Fruit fly (Drosophila melanogaster) whole organism, adult: Measurements from ENCODE around the gene CG4880.

Source experiments
- CG11617 ChIP-seq: fragments of 200-800 bp; sonication (Bioruptor generic); optimal IDR thresholded peaks from 2 replicates; lab custom pipeline; 2017; ENCODE audit warnings: mild to moderate bottlenecking, missing biosample characterization, missing genetic modification reagents, missing genetic modification characterization
- CG12768 ChIP-seq: fragments of 200-800 bp; sonication (Bioruptor generic); optimal IDR thresholded peaks from 2 replicates; lab custom pipeline; 2017; ENCODE audit warnings: missing biosample characterization, missing genetic modification characterization, mild to moderate bottlenecking, moderate library complexity, missing genetic modification reagents
- CG1620 ChIP-seq: fragments of 200-800 bp; sonication (Bioruptor generic); optimal IDR thresholded peaks from 2 replicates; lab custom pipeline; 2016; ENCODE audit warnings: missing biosample characterization, missing genetic modification characterization
- CG5204 ChIP-seq: fragments of 200-800 bp; sonication (Bioruptor generic); optimal IDR thresholded peaks from 2 replicates; lab custom pipeline; 2016; ENCODE audit warnings: missing biosample characterization, missing genetic modification characterization
- CG7045 ChIP-seq: fragments of 200-800 bp; sonication (Bioruptor generic); optimal IDR thresholded peaks from 2 replicates; lab custom pipeline; 2017; ENCODE audit warnings: missing biosample characterization, mild to moderate bottlenecking, missing genetic modification characterization
- Clk ChIP-seq: fragments of 200-800 bp; sonication (Bioruptor generic); optimal IDR thresholded peaks from 2 replicates; lab custom pipeline; 2017; ENCODE audit warnings: missing biosample characterization, missing genetic modification characterization
- Hr96 ChIP-seq: fragments of 200-800 bp; sonication (Bioruptor generic); optimal IDR thresholded peaks from 2 replicates; lab custom pipeline; 2016; ENCODE audit warnings: missing biosample characterization, missing genetic modification characterization
- bab1 ChIP-seq: fragments of 200-800 bp; sonication (Bioruptor generic); optimal IDR thresholded peaks from 3 replicates; lab custom pipeline; 2019; ENCODE audit warnings: missing biosample characterization, mild to moderate bottlenecking, missing genetic modification characterization, moderate library complexity
- kay ChIP-seq: fragments of 200-800 bp; sonication (Bioruptor generic); peaks from one replicate; lab custom pipeline; 2016; ENCODE audit warnings: missing biosample characterization, missing genetic modification characterization, borderline replicate concordance
- pad ChIP-seq: fragments of 200-800 bp; sonication (Bioruptor generic); optimal IDR thresholded peaks from 3 replicates; lab custom pipeline; 2017; ENCODE audit warnings: missing biosample characterization, missing genetic modification characterization, mild to moderate bottlenecking, moderate library complexity, missing genetic modification reagents
- tj ChIP-seq: fragments of 200-800 bp; sonication (Bioruptor generic); optimal IDR thresholded peaks from 3 replicates; lab custom pipeline; 2017; ENCODE audit warnings: missing biosample characterization, mild to moderate bottlenecking, missing genetic modification characterization, moderate library complexity
- toe ChIP-seq: fragments of 200-800 bp; sonication (Bioruptor generic); optimal IDR thresholded peaks from 2 replicates; lab custom pipeline; 2016; ENCODE audit warnings: missing biosample characterization, missing genetic modification characterization

- TF ChIP-seq Hr96 (GFP tag; lab: Kevin White, UChicago) (peak; percentile 30), Clk (no peak), bab1 (GFP tag; lab: Kevin White, UChicago) (no peak), tj (GFP tag; lab: Kevin White, UChicago) (no peak), toe (no peak), CG7045 (peak; percentile 6), kay (peak; percentile 39), CG12768 (GFP tag; lab: Kevin White, UChicago) (peak; percentile 32), CG5204 (GFP tag; lab: Kevin White, UChicago) (no peak), CG11617 (GFP tag; lab: Kevin White, UChicago) (peak; percentile 39), pad (GFP tag; lab: Kevin White, UChicago) (peak; percentile 49), CG1620 (GFP tag; lab: Kevin White, UChicago) (peak; percentile 36)
These were observed 6.4 kb downstream of the CG4880 start for dm6 chrX:16893034-16893433.
